Fruit fly (Drosophila melanogaster): ENCODE results near the gene eIF5B.
A peak's percentile ranks its signal among the peaks of the same experiment; 100 is the strongest.

Gene eIF5B

dm6 chr3L:3400555-3401198, 60.1 kb downstream of the eIF5B start:
- TF ChIP-seq CG8478 (optimal IDR thresholded peaks at IDR 0.05), result no peak
- no peak for TF ChIP-seq EcR (GFP tag; optimal IDR thresholded peaks at IDR 0.05)
- no peak for TF ChIP-seq pan (optimal IDR thresholded peaks at IDR 0.05)
- no peak for TF ChIP-seq psq (optimal IDR thresholded peaks at IDR 0.05)
- no peak for TF ChIP-seq usp (GFP tag; optimal IDR thresholded peaks at IDR 0.05)
- TF ChIP-seq Dll (optimal IDR thresholded peaks at IDR 0.05), result no peak

dm6 chr3L:3399923-3400309, 60.9 kb downstream of the eIF5B start:
- TF ChIP-seq usp (GFP tag; optimal IDR thresholded peaks at IDR 0.05) (no peak), CG8478 (optimal IDR thresholded peaks at IDR 0.05) (no peak), pan (optimal IDR thresholded peaks at IDR 0.05) (no peak), EcR (GFP tag; optimal IDR thresholded peaks at IDR 0.05) (no peak), psq (optimal IDR thresholded peaks at IDR 0.05) (no peak), Dll (optimal IDR thresholded peaks at IDR 0.05) (no peak)

- TF ChIP-seq EcR (GFP tag; optimal IDR thresholded peaks at IDR 0.05), result no peak
- TF ChIP-seq pan (optimal IDR thresholded peaks at IDR 0.05), result no peak
- TF ChIP-seq CG8478 (optimal IDR thresholded peaks at IDR 0.05), result no peak
- no peak for TF ChIP-seq psq (optimal IDR thresholded peaks at IDR 0.05)
- no peak for TF ChIP-seq Dll (optimal IDR thresholded peaks at IDR 0.05)
- no peak for TF ChIP-seq usp (GFP tag; optimal IDR thresholded peaks at IDR 0.05)
Measured at dm6 chr3L:3399249-3399922, 61.4 kb downstream of the eIF5B start.

DNA sequence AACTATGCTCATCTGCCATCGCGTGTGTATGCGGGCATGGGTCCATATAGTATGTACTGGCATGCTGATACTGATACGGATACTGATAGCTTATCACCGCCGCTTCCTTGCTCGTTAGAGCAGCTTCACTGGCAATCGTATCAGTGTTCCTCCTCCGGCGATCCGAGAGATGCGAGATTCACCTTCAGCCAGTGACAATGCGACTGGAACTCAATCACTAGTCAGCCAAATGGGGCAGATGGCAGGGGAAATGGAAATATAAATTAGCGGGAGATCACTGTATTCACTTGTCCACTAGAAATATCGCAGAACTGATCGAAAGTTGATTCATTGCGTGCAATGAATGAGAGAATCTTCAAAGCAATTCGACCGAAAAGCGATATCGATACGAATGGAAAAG, 62.3 kb downstream of the eIF5B start:
- TF ChIP-seq Dll (optimal IDR thresholded peaks at IDR 0.05) (no peak), usp (GFP tag; optimal IDR thresholded peaks at IDR 0.05) (no peak), pan (optimal IDR thresholded peaks at IDR 0.05) (no peak), EcR (GFP tag; optimal IDR thresholded peaks at IDR 0.05) (no peak), psq (optimal IDR thresholded peaks at IDR 0.05) (no peak)

dm6 chr3L:3397849-3398248, 62.9 kb downstream of the eIF5B start:
- TF ChIP-seq EcR (GFP tag; optimal IDR thresholded peaks at IDR 0.05), result no peak
- TF ChIP-seq Dll (optimal IDR thresholded peaks at IDR 0.05), result no peak
- no peak for TF ChIP-seq usp (GFP tag; optimal IDR thresholded peaks at IDR 0.05)
- no peak for TF ChIP-seq pan (optimal IDR thresholded peaks at IDR 0.05)
- TF ChIP-seq CG8478 (optimal IDR thresholded peaks at IDR 0.05), result no peak
- TF ChIP-seq psq (optimal IDR thresholded peaks at IDR 0.05), result no peak

DNA sequence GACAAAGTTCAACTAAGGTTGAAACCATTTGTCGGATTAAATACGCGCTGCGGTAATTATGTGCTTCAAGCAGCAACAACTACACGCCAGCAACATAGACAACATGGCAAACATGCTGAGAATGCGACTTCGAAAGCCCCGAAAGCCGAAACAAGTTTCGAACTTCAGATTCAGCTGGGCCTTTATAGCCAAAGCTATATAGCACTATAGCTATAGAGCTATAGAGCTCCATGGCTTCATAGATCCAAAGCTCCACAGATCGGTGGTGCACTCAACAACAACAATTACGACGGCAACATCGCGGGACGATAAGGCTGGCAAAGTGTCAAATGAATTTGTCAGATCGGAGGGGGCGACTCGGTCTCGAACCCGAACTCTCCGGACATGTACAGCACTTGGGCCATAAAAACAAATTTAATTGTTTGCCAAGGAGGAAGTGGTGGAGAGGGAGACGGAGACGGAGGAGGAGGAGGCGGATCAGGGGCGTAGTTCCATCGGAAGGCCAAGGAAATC, 63.4 kb downstream of the eIF5B start:
- TF ChIP-seq psq (optimal IDR thresholded peaks at IDR 0.05), result no peak
- TF ChIP-seq Dll (optimal IDR thresholded peaks at IDR 0.05), result no peak
- no peak for TF ChIP-seq CG8478 (optimal IDR thresholded peaks at IDR 0.05)
- TF ChIP-seq EcR (GFP tag; optimal IDR thresholded peaks at IDR 0.05), result no peak
- no peak for TF ChIP-seq usp (GFP tag; optimal IDR thresholded peaks at IDR 0.05)
- no peak for TF ChIP-seq pan (optimal IDR thresholded peaks at IDR 0.05)

DNA sequence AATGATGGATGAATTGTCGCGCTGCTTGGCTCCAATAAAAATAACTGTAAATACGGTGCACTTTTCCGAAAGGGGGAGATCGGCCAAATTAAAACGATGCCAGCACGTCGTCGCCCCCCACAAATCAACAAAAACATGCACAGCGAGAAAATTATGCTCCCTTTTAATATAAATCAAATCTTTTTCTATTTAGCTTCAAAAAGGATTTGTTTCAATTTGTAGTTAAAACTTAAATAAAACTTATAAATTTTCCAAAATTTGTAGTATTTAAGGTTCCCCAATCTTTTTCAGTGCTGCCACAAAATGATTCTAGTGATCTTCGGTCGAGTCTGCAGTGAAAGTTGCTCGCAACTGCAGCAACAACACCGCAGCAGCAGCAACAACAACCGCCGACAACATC, 64.7 kb downstream of the eIF5B start:
- TF ChIP-seq usp (GFP tag; optimal IDR thresholded peaks at IDR 0.05) (no peak), Dll (optimal IDR thresholded peaks at IDR 0.05) (no peak), EcR (GFP tag; optimal IDR thresholded peaks at IDR 0.05) (no peak), psq (optimal IDR thresholded peaks at IDR 0.05) (no peak)

- peak in 1 of 2 experiments; percentile 62 for TF ChIP-seq EcR (GFP tag; optimal IDR thresholded peaks at IDR 0.05)
- no peak for TF ChIP-seq CG8478 (optimal IDR thresholded peaks at IDR 0.05)
- peak; percentile 95 for TF ChIP-seq pan (optimal IDR thresholded peaks at IDR 0.05)
Measured at dm6 chr3L:3394854-3395723, 65.7 kb downstream of the eIF5B start.

dm6 chr3L:3393951-3394834, 66.6 kb downstream of the eIF5B start:
- TF ChIP-seq CG8478 (optimal IDR thresholded peaks at IDR 0.05), result no peak
- peak in 1 of 2 experiments; percentile 94 for TF ChIP-seq EcR (GFP tag; optimal IDR thresholded peaks at IDR 0.05)

DNA sequence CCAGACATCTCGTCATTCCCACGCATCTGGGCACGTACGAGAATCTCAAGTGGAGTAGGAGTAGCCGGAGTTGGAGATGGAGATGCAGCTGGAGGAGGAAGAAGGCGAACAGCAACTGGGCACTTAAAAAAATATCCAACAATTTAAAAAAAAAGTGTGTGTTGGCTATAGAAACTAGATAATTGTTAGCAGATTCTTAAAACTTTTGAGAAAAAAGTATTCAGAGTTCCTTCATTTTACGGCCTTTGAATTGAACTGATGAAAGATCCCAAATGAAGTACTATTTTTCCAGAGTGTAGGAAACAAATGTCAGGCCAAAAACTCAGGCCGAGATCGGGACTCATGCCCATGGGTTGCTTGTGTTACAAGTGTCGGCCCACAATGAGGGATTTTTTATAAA, 68.9 kb downstream of the eIF5B start:
- TF ChIP-seq pan (optimal IDR thresholded peaks at IDR 0.05), result no peak
- no peak for TF ChIP-seq EcR (GFP tag; optimal IDR thresholded peaks at IDR 0.05)
- no peak for TF ChIP-seq psq (optimal IDR thresholded peaks at IDR 0.05)
- no peak for TF ChIP-seq Dll (optimal IDR thresholded peaks at IDR 0.05)
- TF ChIP-seq CG8478 (optimal IDR thresholded peaks at IDR 0.05), result no peak
- TF ChIP-seq usp (GFP tag; optimal IDR thresholded peaks at IDR 0.05), result no peak

DNA sequence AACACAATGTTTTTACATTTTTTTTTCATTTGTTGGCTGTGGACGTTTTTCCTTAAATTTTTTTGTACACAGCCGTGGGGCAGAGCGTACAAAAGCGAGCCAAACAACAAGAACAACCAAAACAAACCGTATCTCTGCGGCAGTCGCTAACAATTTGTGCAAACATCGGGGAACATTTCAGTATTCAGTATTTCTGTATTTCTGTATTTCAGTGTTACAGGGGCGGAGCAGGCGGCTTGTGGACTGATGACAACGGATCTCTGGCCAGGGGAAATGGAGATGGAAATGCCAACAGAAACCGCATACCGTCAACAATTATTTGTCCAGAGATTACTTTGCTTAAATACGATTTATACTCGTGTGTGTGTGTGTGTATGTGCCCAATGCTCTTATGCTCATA, 70.3 kb downstream of the eIF5B start:
- TF ChIP-seq Dll (optimal IDR thresholded peaks at IDR 0.05), result no peak
- TF ChIP-seq EcR (GFP tag; optimal IDR thresholded peaks at IDR 0.05), result no peak
- TF ChIP-seq pan (optimal IDR thresholded peaks at IDR 0.05), result no peak
